Worm (Caenorhabditis elegans): Measurements from ENCODE around the gene fbxa-156.

ce11 chrV:17899503-17899902 is 2.9 kb upstream of the fbxa-156 start, which contains the start of gene fbxa-157:
- no peak for TF ChIP-seq bed-2 (GFP tag; IDR thresholded peaks at IDR 0.05)
- TF ChIP-seq dpff-1 (tag; optimal IDR thresholded peaks at IDR 0.05) = no peak
- no peak for TF ChIP-seq snpc-1.1 (tag; optimal IDR thresholded peaks at IDR 0.05; ENCODE audit: insufficient read depth)
- no peak for TF ChIP-seq F22D6.2 (tag; optimal IDR thresholded peaks at IDR 0.05)
- no peak for TF ChIP-seq C17E4.6 (GFP tag; IDR thresholded peaks at IDR 0.05)
- TF ChIP-seq pbrm-1 (GFP tag; IDR thresholded peaks at IDR 0.05) = no peak
- no peak for TF ChIP-seq lin-26 (GFP tag; IDR thresholded peaks at IDR 0.05)
- TF ChIP-seq tbp1 (GFP tag; optimal IDR thresholded peaks at IDR 0.05) = no peak
- no peak for TF ChIP-seq nfya-2 (GFP tag; IDR thresholded peaks at IDR 0.05)
- no peak for TF ChIP-seq unc-62 (GFP tag; optimal IDR thresholded peaks at IDR 0.05)

Data from whole organism, young adult.